Fruit fly (Drosophila melanogaster): Measurements from ENCODE around the gene Ack.

Gene Ack

dm6 chr3L:4071561-4072049, 36.4 kb upstream of the Ack start, which contains the start of gene wit (continued):
- peak; percentile 55; the same call in 1 of the 3 replicates for TF ChIP-seq CG6163 (GFP tag; IDR thresholded peaks at IDR 0.05)
- TF ChIP-seq CG1621 (tag; optimal IDR thresholded peaks at IDR 0.05), result peak; percentile 44
- peak; percentile 13 for TF ChIP-seq CG32006 (GFP tag; optimal IDR thresholded peaks at IDR 0.05)
- TF ChIP-seq Eip93F (GFP tag; optimal IDR thresholded peaks at IDR 0.05), result no peak
- TF ChIP-seq CG6854 (GFP tag; optimal IDR thresholded peaks at IDR 0.05), result peak; percentile 87
- peak; percentile 70 for TF ChIP-seq vri (GFP tag; optimal IDR thresholded peaks at IDR 0.05)
- peak; percentile 41 for TF ChIP-seq Lpt (GFP tag; optimal IDR thresholded peaks at IDR 0.05)
- TF ChIP-seq Ets96B (tag; optimal IDR thresholded peaks at IDR 0.05), result no peak
- TF ChIP-seq dac (GFP tag; optimal IDR thresholded peaks at IDR 0.05), result no peak
- TF ChIP-seq CG8319 (GFP tag; optimal IDR thresholded peaks at IDR 0.05), result no peak
- TF ChIP-seq Sox14 (GFP tag; optimal IDR thresholded peaks at IDR 0.05), result peak; percentile 29
- no peak for TF ChIP-seq CG31627 (GFP tag; optimal IDR thresholded peaks at IDR 0.05)
- TF ChIP-seq CG11902 (GFP tag; optimal IDR thresholded peaks at IDR 0.05), result no peak
- TF ChIP-seq Sox15 (GFP tag; optimal IDR thresholded peaks at IDR 0.05), result no peak
- TF ChIP-seq dsx (GFP tag; optimal IDR thresholded peaks at IDR 0.05; ENCODE audit: poor library complexity, severe bottlenecking), result peak; percentile 32
- TF ChIP-seq Eip75B (GFP tag; optimal IDR thresholded peaks at IDR 0.05), result peak; percentile 14
- no peak for TF ChIP-seq CG11762 (GFP tag; optimal IDR thresholded peaks at IDR 0.05; ENCODE audit: insufficient read depth)
- TF ChIP-seq lz (GFP tag; optimal IDR thresholded peaks at IDR 0.05), result peak; percentile 24
- TF ChIP-seq CG3032 (tag; optimal IDR thresholded peaks at IDR 0.05), result no peak
- TF ChIP-seq fkh (GFP tag; optimal IDR thresholded peaks at IDR 0.05), result peak; percentile 21
- peak; percentile 3 for TF ChIP-seq Hr39 (GFP tag; optimal IDR thresholded peaks at IDR 0.05)

dm6 chr3L:4072717-4073116, 35.3 kb upstream of the Ack start:
- TF ChIP-seq Eip75B (GFP tag; optimal IDR thresholded peaks at IDR 0.05) (no peak), esn (GFP tag; optimal IDR thresholded peaks at IDR 0.05) (no peak), dsx (GFP tag; optimal IDR thresholded peaks at IDR 0.05; ENCODE audit: poor library complexity, severe bottlenecking) (no peak), fd59A (GFP tag; optimal IDR thresholded peaks at IDR 0.05) (no peak), Hr39 (GFP tag; optimal IDR thresholded peaks at IDR 0.05) (no peak), CG31627 (GFP tag; optimal IDR thresholded peaks at IDR 0.05) (no peak), CG11902 (GFP tag; optimal IDR thresholded peaks at IDR 0.05) (no peak), fd85E (GFP tag; optimal IDR thresholded peaks at IDR 0.05) (no peak), CG4318 (GFP tag; optimal IDR thresholded peaks at IDR 0.05) (no peak), Hr38 (GFP tag; optimal IDR thresholded peaks at IDR 0.05) (no peak)

DNA sequence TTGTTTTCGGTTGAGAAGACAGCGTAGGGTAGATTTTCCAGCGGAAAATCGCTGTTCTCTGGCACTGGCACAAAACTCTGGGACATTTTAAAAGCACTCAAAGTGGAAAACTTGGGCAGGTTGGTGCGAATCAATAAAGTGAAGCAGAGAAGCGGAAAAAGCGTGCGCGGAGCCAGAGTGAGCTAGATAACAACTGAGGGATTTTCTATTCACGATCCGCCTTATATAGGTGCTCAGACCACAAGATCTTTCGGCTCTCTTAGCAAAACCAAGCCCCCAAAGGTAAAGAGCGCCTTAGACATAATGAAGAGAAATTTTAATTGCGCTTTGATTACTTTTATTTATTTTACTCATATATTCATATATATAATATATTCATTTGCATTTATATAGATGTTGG, 34.2 kb upstream of the Ack start, which contains the start of gene Faa:
Gene Faa (minus strand): TSS at position 200 of the 400 bp plus-strand sequence.
- TF ChIP-seq CG15336 (GFP tag; IDR thresholded peaks at IDR 0.05) (0 out of 2 replicates have a peak, but pooled peaks have one; percentile 11), CG8632 (GFP tag; optimal IDR thresholded peaks at IDR 0.05) (no peak), CG4318 (GFP tag; optimal IDR thresholded peaks at IDR 0.05) (no peak), CG3032 (tag; optimal IDR thresholded peaks at IDR 0.05) (no peak), eg (GFP tag; IDR thresholded peaks at IDR 0.05) (peak; percentile 22; the same call in 1 of the 3 replicates), CG6854 (GFP tag; optimal IDR thresholded peaks at IDR 0.05) (no peak), net (GFP tag; optimal IDR thresholded peaks at IDR 0.05) (no peak), fkh (GFP tag; optimal IDR thresholded peaks at IDR 0.05) (no peak), CG8319 (GFP tag; optimal IDR thresholded peaks at IDR 0.05) (no peak), CG6163 (GFP tag; IDR thresholded peaks at IDR 0.05) (no peak), topi (GFP tag; optimal IDR thresholded peaks at IDR 0.05) (no peak), CG16779 (tag; optimal IDR thresholded peaks at IDR 0.05) (no peak), Eip78C (GFP tag) (no peak), svp (GFP tag) (peak; percentile 42), Eip75B (GFP tag; optimal IDR thresholded peaks at IDR 0.05) (no peak), esn (GFP tag; optimal IDR thresholded peaks at IDR 0.05) (no peak), CG32006 (GFP tag; optimal IDR thresholded peaks at IDR 0.05) (no peak), CG7368 (GFP tag; optimal IDR thresholded peaks at IDR 0.05) (no peak), Gug (GFP tag; IDR thresholded peaks at IDR 0.05) (no peak), CG11902 (GFP tag; optimal IDR thresholded peaks at IDR 0.05) (no peak), spab (GFP tag; optimal IDR thresholded peaks at IDR 0.05) (no peak), ss (GFP tag; optimal IDR thresholded peaks at IDR 0.05) (no peak), CG6792 (GFP tag; optimal IDR thresholded peaks at IDR 0.05) (no peak), CG1621 (tag; optimal IDR thresholded peaks at IDR 0.05) (no peak)
